Worm (Caenorhabditis elegans) whole organism, L2 larva: ENCODE data around the gene anoh-2.
A peak's percentile ranks its signal among the peaks of the same experiment; 100 is the strongest.

Experiments
- F13H6.1 ChIP-seq: sonication (generic microtip); optimal IDR thresholded peaks from 2 replicates; lab custom pipeline; 2016; ENCODE audit warnings: missing genetic modification characterization, missing compliant biosample characterization
- R02D3.7 ChIP-seq: fragments of 150-350 bp; optimal IDR thresholded peaks from 2 replicates; lab custom pipeline; 2014; ENCODE audit warnings: missing biosample characterization, missing genetic modification characterization
- Y55F3AM.14 ChIP-seq: fragments of 200-800 bp; sonication (Bioruptor generic); optimal IDR thresholded peaks from 2 replicates; lab custom pipeline; 2018; ENCODE audit warnings: mild to moderate bottlenecking, missing genetic modification characterization, missing compliant biosample characterization
- ZK546.5 ChIP-seq: sonication (generic microtip); optimal IDR thresholded peaks from 2 replicates; lab custom pipeline; 2017; ENCODE audit warnings: missing biosample characterization, missing genetic modification characterization
- alr-1 ChIP-seq: fragments of 150-350 bp; optimal IDR thresholded peaks from 2 replicates; lab custom pipeline; 2014; ENCODE audit warnings: missing biosample characterization, missing genetic modification characterization
- aly-2 ChIP-seq: fragments of 150-350 bp; optimal IDR thresholded peaks from 2 replicates; lab custom pipeline; 2014; ENCODE audit warnings: missing biosample characterization, missing genetic modification characterization
- ama-1 ChIP-seq: fragments of 150-350 bp; optimal IDR thresholded peaks from 2 replicates; lab custom pipeline; 2018; ENCODE audit warnings: inconsistent platforms
- blmp-1 ChIP-seq: sonication (generic microtip); optimal IDR thresholded peaks from 2 replicates; lab custom pipeline; 2017; ENCODE audit warnings: missing genetic modification characterization, mild to moderate bottlenecking, missing compliant biosample characterization, antibody characterized with exemption, moderate library complexity; ENCODE audit not compliant: insufficient read depth
- ceh-16 ChIP-seq: fragments of 150-350 bp; optimal IDR thresholded peaks from 2 replicates; lab custom pipeline; 2014; ENCODE audit warnings: missing biosample characterization, missing genetic modification characterization
- ceh-82 ChIP-seq: fragments of 150-350 bp; optimal IDR thresholded peaks from 2 replicates; lab custom pipeline; 2014; ENCODE audit warnings: missing biosample characterization, missing genetic modification characterization
- crh-2 ChIP-seq: sonication (generic microtip); optimal IDR thresholded peaks from 2 replicates; lab custom pipeline; 2017; ENCODE audit warnings: missing biosample characterization, missing genetic modification characterization
- dmd-4 ChIP-seq: sonication (generic microtip); optimal IDR thresholded peaks from 2 replicates; lab custom pipeline; 2017; ENCODE audit warnings: missing biosample characterization, missing genetic modification characterization
- egl-27 ChIP-seq: sonication (generic microtip); optimal IDR thresholded peaks from 3 replicates; lab custom pipeline; 2017; ENCODE audit warnings: missing biosample characterization, missing genetic modification reagents, missing genetic modification characterization
- elt-1 ChIP-seq: fragments of 150-350 bp; optimal IDR thresholded peaks from 2 replicates; lab custom pipeline; 2014; ENCODE audit warnings: missing biosample characterization, missing genetic modification characterization
- fos-1 ChIP-seq: fragments of 150-350 bp; optimal IDR thresholded peaks from 2 replicates; lab custom pipeline; 2014; ENCODE audit warnings: missing biosample characterization, missing genetic modification characterization
- gmeb-1 ChIP-seq: fragments of 150-350 bp; optimal IDR thresholded peaks from 2 replicates; lab custom pipeline; 2014; ENCODE audit warnings: missing biosample characterization, missing genetic modification characterization
- lin-11 ChIP-seq: fragments of 150-350 bp; sonication (generic microtip); optimal IDR thresholded peaks from 2 replicates; lab custom pipeline; 2014; ENCODE audit warnings: missing biosample characterization, missing genetic modification characterization, inconsistent platforms, mixed read lengths
- lin-39 ChIP-seq: fragments of 150-350 bp; optimal IDR thresholded peaks from 2 replicates; lab custom pipeline; 2014; ENCODE audit warnings: missing biosample characterization, missing genetic modification reagents, missing genetic modification characterization
- lsy-2 ChIP-seq, 2 experiments: fragments of 150-350 bp in 1 of 2; sonication (generic microtip) in 1 of 2; optimal IDR thresholded peaks; 2 replicates each; lab custom pipeline; 2014 to 2017; ENCODE audit warnings: missing biosample characterization in 2 of 2, missing genetic modification characterization in 2 of 2
- mab-5 ChIP-seq: fragments of 150-350 bp; optimal IDR thresholded peaks from 2 replicates; lab custom pipeline; 2014; ENCODE audit warnings: missing biosample characterization, missing genetic modification characterization
- mbf-1 ChIP-seq: sonication (generic microtip); optimal IDR thresholded peaks from 2 replicates; lab custom pipeline; 2017; ENCODE audit warnings: missing biosample characterization, missing genetic modification characterization
- mdl-1 ChIP-seq, 2 experiments: fragments of 150-350 bp in 1 of 2; sonication (generic microtip) in 1 of 2; optimal IDR thresholded peaks; 2 replicates each; lab custom pipeline; 2017; ENCODE audit warnings: missing biosample characterization in 2 of 2, missing genetic modification characterization in 2 of 2
- nhr-10 ChIP-seq: sonication (generic microtip); optimal IDR thresholded peaks from 2 replicates; lab custom pipeline; 2017; ENCODE audit warnings: missing biosample characterization, missing genetic modification characterization
- nhr-11 ChIP-seq: fragments of 150-350 bp; optimal IDR thresholded peaks from 2 replicates; lab custom pipeline; 2014; ENCODE audit warnings: missing biosample characterization, missing genetic modification characterization
- nhr-12 ChIP-seq: fragments of 150-350 bp; optimal IDR thresholded peaks from 2 replicates; lab custom pipeline; 2014; ENCODE audit warnings: missing biosample characterization, missing genetic modification characterization
- nhr-129 ChIP-seq: fragments of 150-350 bp; optimal IDR thresholded peaks from 2 replicates; lab custom pipeline; 2014; ENCODE audit warnings: missing biosample characterization, missing genetic modification characterization
- nhr-21 ChIP-seq: fragments of 150-350 bp; optimal IDR thresholded peaks from 2 replicates; lab custom pipeline; 2014; ENCODE audit warnings: missing biosample characterization, missing genetic modification characterization
- nhr-237 ChIP-seq: fragments of 150-350 bp; optimal IDR thresholded peaks from 2 replicates; lab custom pipeline; 2014; ENCODE audit warnings: missing biosample characterization, missing genetic modification characterization
- nhr-25 ChIP-seq: fragments of 150-350 bp; sonication (generic microtip); optimal IDR thresholded peaks from 3 replicates; lab custom pipeline; 2014; ENCODE audit warnings: missing biosample characterization, missing genetic modification characterization
- nhr-6 ChIP-seq: fragments of 150-350 bp; optimal IDR thresholded peaks from 2 replicates; lab custom pipeline; 2014; ENCODE audit warnings: missing biosample characterization, missing genetic modification characterization
- peb-1 ChIP-seq: fragments of 150-350 bp; optimal IDR thresholded peaks from 2 replicates; lab custom pipeline; 2014; ENCODE audit warnings: missing biosample characterization, missing genetic modification characterization
- sem-4 ChIP-seq: fragments of 150-350 bp; optimal IDR thresholded peaks from 2 replicates; lab custom pipeline; 2014; ENCODE audit warnings: missing biosample characterization, missing genetic modification reagents, missing genetic modification characterization
- sma-3 ChIP-seq: sonication (generic microtip); optimal IDR thresholded peaks from 2 replicates; lab custom pipeline; 2016; ENCODE audit warnings: missing genetic modification reagents, missing genetic modification characterization, missing compliant biosample characterization
- sma-9 ChIP-seq, 2 experiments: fragments of 150-350 bp in 1 of 2; sonication (generic microtip) in 1 of 2; optimal IDR thresholded peaks; 2 replicates each; lab custom pipeline; 2014 to 2016; ENCODE audit warnings: missing genetic modification characterization in 2 of 2, mild to moderate bottlenecking in 1 of 2, missing biosample characterization in 1 of 2, missing compliant biosample characterization in 1 of 2, missing genetic modification reagents in 1 of 2, moderate library complexity in 1 of 2
- snpc-4 ChIP-seq: fragments of 150-350 bp; optimal IDR thresholded peaks from 2 replicates; lab custom pipeline; 2014; ENCODE audit warnings: missing biosample characterization, missing genetic modification characterization
- unc-55 ChIP-seq: fragments of 150-350 bp; sonication (generic microtip); optimal IDR thresholded peaks from 3 replicates; lab custom pipeline; 2014; ENCODE audit warnings: missing biosample characterization, missing genetic modification reagents, missing genetic modification characterization
- unc-62 ChIP-seq: fragments of 150-350 bp; optimal IDR thresholded peaks from 2 replicates; lab custom pipeline; 2014; ENCODE audit warnings: missing biosample characterization, missing genetic modification reagents, missing genetic modification characterization
- ztf-11 ChIP-seq: sonication (generic microtip); optimal IDR thresholded peaks from 2 replicates; lab custom pipeline; 2017; ENCODE audit warnings: missing biosample characterization, missing genetic modification characterization
- ztf-4 ChIP-seq: fragments of 150-350 bp; optimal IDR thresholded peaks from 2 replicates; lab custom pipeline; 2014; ENCODE audit warnings: missing biosample characterization, missing genetic modification characterization

anoh-2 gene

DNA sequence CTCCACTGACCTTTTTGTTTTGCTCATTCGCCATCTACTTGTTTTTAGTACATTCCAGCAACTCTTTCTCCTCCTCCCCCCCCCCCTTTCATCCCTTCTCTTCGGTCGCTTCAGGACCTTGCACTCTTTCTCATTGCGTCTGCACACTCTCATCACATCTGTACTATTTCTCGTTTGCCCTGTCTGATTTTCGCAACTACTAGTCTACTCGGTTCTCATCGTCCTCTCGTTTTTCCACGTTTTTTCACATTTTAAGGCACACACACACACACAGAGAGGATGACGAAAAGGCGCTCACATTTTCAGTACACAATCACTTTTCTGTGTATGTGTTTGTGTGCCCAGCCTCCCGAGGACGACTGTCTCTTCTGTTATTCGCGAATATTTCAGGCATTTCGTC, 37.6 kb upstream of the anoh-2 start (continued):
- TF ChIP-seq nhr-12 (tag; lab: Kevin White, UChicago), result no peak
- TF ChIP-seq nhr-21 (tag; lab: Kevin White, UChicago), result peak; percentile 53
- TF ChIP-seq ztf-11 (tag; lab: Kevin White, UChicago), result no peak
- TF ChIP-seq F13H6.1 (tag; lab: Kevin White, UChicago), result peak; percentile 79
- TF ChIP-seq sem-4 (tag; lab: Kevin White, UChicago), result no peak
- TF ChIP-seq nhr-25, result no peak
- TF ChIP-seq blmp-1 (tag; lab: Kevin White, UChicago), result no peak
- TF ChIP-seq mab-5 (tag; lab: Kevin White, UChicago), result no peak
- peak; percentile 46 for TF ChIP-seq unc-55
- TF ChIP-seq nhr-237 (tag; lab: Kevin White, UChicago), result no peak
- no peak for TF ChIP-seq ceh-16 (tag; lab: Kevin White, UChicago)
- TF ChIP-seq ZK546.5 (tag; lab: Kevin White, UChicago), result no peak
- no peak for TF ChIP-seq mbf-1
- TF ChIP-seq elt-1 (tag; lab: Kevin White, UChicago), result no peak
- no peak for TF ChIP-seq nhr-10 (tag; lab: Kevin White, UChicago)
- no peak for TF ChIP-seq ama-1 (lab: Kevin White, UChicago)

DNA sequence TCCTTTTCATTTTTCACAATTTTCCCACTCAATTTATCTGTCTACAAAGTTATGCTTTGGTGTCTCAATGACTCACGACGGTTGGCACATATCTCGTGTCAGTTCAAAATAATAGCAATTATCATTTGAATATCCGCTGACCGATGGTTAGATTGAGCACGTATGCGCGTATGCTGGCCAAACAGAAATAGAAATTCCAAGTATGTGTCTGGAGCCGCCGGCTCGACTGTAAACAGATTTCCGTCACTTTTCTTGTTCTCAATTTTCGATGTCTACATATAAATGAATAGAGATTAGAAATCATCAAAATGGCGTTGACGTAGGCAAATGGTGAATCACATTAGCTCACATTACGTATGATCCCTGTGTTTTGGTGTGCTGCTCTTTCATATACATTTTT, 37.0 kb upstream of the anoh-2 start:
- TF ChIP-seq nhr-10 (tag; lab: Kevin White, UChicago), result no peak
- peak; percentile 10 for TF ChIP-seq nhr-21 (tag; lab: Kevin White, UChicago)

ce11 chrIV:14622109-14622508, 36.0 kb upstream of the anoh-2 start:
- TF ChIP-seq alr-1 (tag; lab: Kevin White, UChicago) (no peak), sma-9 (GFP tag; optimal IDR thresholded peaks at IDR 0.05; lab: Kevin White, UChicago) (peak; percentile 29), sma-9 (tag; optimal IDR thresholded peaks at IDR 0.05; lab: Kevin White, UChicago) (no peak), crh-2 (tag; lab: Kevin White, UChicago) (no peak), ZK546.5 (tag; lab: Kevin White, UChicago) (no peak), ceh-16 (tag; lab: Kevin White, UChicago) (no peak), nhr-11 (tag; lab: Kevin White, UChicago) (no peak), peb-1 (tag; lab: Kevin White, UChicago) (no peak), ama-1 (lab: Kevin White, UChicago) (peak; percentile 33), mdl-1 (tag; optimal IDR thresholded peaks at IDR 0.05; lab: Kevin White, UChicago) (no peak), ztf-4 (no peak), nhr-6 (peak; percentile 52), egl-27 (no peak), fos-1 (tag; lab: Kevin White, UChicago) (no peak), ztf-11 (tag; lab: Kevin White, UChicago) (no peak), nhr-129 (peak; percentile 57), lin-39 (tag; lab: Kevin White, UChicago) (no peak), lin-11 (tag; lab: Kevin White, UChicago) (peak; percentile 14), Y55F3AM.14 (GFP tag; lab: Kevin White, UChicago) (peak; percentile 23), lsy-2 (tag; optimal IDR thresholded peaks at IDR 0.05; lab: Kevin White, UChicago) (peak in 1 of 2 experiments; percentile 21), F13H6.1 (tag; lab: Kevin White, UChicago) (peak; percentile 34), nhr-237 (tag; lab: Kevin White, UChicago) (no peak)

DNA sequence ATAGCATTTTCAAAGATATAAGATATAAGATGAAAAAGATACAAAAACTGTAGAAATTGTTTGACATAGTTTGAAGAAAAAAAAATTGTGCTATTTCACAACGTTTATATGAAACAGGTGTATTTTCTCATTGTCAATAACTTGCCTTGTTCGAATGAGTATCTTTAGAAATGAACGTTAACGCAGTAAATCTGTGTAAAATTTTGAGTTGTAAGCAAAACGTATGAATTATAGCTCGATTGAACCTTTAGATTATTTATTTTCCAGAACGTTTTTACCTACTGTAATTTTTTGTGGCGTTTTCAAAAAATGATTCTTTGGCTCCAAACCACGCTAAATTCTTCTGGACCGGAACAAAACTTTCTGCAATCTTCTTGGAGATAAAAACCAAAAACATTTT, 26.4 kb upstream of the anoh-2 start:
- TF ChIP-seq nhr-25 (no peak), R02D3.7 (tag; lab: Kevin White, UChicago) (no peak), mbf-1 (no peak), ztf-11 (tag; lab: Kevin White, UChicago) (no peak), elt-1 (tag; lab: Kevin White, UChicago) (no peak), sem-4 (tag; lab: Kevin White, UChicago) (no peak)

DNA sequence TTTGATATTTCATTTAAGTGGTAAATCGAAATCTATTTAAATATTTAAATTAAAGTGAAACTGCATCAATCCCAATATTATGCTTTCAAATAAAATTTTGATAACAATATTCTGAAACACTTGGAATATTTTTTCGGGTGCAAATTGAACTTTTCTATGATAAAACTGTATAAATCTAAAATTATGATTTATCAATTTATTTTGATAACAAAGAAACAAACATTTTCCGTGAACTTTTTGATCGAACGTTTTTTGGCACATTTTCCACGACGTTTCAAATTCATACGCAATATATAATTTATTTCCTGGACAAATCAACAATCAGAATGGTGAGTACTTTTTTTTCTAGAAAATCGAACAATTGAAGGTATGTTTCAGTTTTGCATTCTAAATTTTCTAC, 25.3 kb upstream of the anoh-2 start, which contains the start of gene irld-4:
TSS of gene irld-4 (plus strand) at position 301 of the 400 bp plus-strand sequence.
- no peak for TF ChIP-seq unc-55
- no peak for TF ChIP-seq lsy-2 (tag; optimal IDR thresholded peaks at IDR 0.05; lab: Kevin White, UChicago)
- no peak for TF ChIP-seq nhr-6
- TF ChIP-seq Y55F3AM.14 (GFP tag; lab: Kevin White, UChicago), result no peak
- TF ChIP-seq nhr-12 (tag; lab: Kevin White, UChicago), result no peak
- TF ChIP-seq ceh-82, result no peak
- no peak for TF ChIP-seq aly-2 (tag; lab: Kevin White, UChicago)
- TF ChIP-seq egl-27, result no peak
- no peak for TF ChIP-seq unc-62 (GFP tag; lab: Kevin White, UChicago)
- no peak for TF ChIP-seq sem-4 (tag; lab: Kevin White, UChicago)
- no peak for TF ChIP-seq dmd-4 (tag; lab: Kevin White, UChicago)
- TF ChIP-seq sma-3, result no peak
- no peak for TF ChIP-seq snpc-4
- no peak for TF ChIP-seq blmp-1 (tag; lab: Kevin White, UChicago)
- no peak for TF ChIP-seq gmeb-1 (tag; lab: Kevin White, UChicago)
- no peak for TF ChIP-seq nhr-129
